Worm (Caenorhabditis elegans): ENCODE measurements around the gene dpm-3.
A peak's percentile ranks its signal among the peaks of the same experiment; 100 is the strongest.

- TF ChIP-seq lsy-2 (tag; optimal IDR thresholded peaks at IDR 0.05) (peak; percentile 98 to 100), ces-1 (GFP tag; optimal IDR thresholded peaks at IDR 0.05) (peak; percentile 16), ceh-62 (tag; optimal IDR thresholded peaks at IDR 0.05) (no peak)
Observed at ce11 chrIV:12391003-12391637, at the start of gene dpm-3, which contains the start of gene rps-23.

All from whole organism, L4 larva.